Worm (Caenorhabditis elegans): Measurements from ENCODE around the gene C05E4.12.

- TF ChIP-seq zip-5 (tag; optimal IDR thresholded peaks at IDR 0.05): no peak
- no peak for TF ChIP-seq ama-1 (optimal IDR thresholded peaks at IDR 0.05)
- TF ChIP-seq nhr-11 (tag; optimal IDR thresholded peaks at IDR 0.05): no peak
- no peak for TF ChIP-seq ahr-1 (tag; optimal IDR thresholded peaks at IDR 0.05)
- TF ChIP-seq hlh-6 (tag; optimal IDR thresholded peaks at IDR 0.05): no peak
- TF ChIP-seq C08G9.2 (tag; optimal IDR thresholded peaks at IDR 0.05): no peak
- TF ChIP-seq nhr-232 (tag; optimal IDR thresholded peaks at IDR 0.05): no peak
- TF ChIP-seq ceh-24 (tag; optimal IDR thresholded peaks at IDR 0.05): no peak
- TF ChIP-seq che-1 (tag; optimal IDR thresholded peaks at IDR 0.05): no peak
- TF ChIP-seq ceh-30 (tag; optimal IDR thresholded peaks at IDR 0.05): no peak
- no peak for TF ChIP-seq T23F11.4 (GFP tag; optimal IDR thresholded peaks at IDR 0.05)
- no peak for TF ChIP-seq mec-3 (tag; optimal IDR thresholded peaks at IDR 0.05; ENCODE audit: borderline replicate concordance)
Measured at ce11 chrV:804485-804884, 42.7 kb upstream of the C05E4.12 start, which contains the start of gene nhr-270.
